Worm (Caenorhabditis elegans) whole organism, young adult: ENCODE results near the gene C46G7.5.

Source experiments
- B0019.2 ChIP-seq: fragments of 200-800 bp; sonication (Bioruptor generic); conservative IDR thresholded peaks from 2 replicates; pipeline ENCODE4 v1.3.6; 2022; ENCODE audit warnings: missing genetic modification reagents, missing genetic modification characterization, missing compliant biosample characterization
- B0261.1 ChIP-seq: sonication (generic microtip); optimal IDR thresholded peaks from 2 replicates; lab custom pipeline; 2016; ENCODE audit warnings: mild to moderate bottlenecking, missing genetic modification characterization, moderate library complexity, missing compliant biosample characterization
- C17E4.6 ChIP-seq: fragments of 200-800 bp; sonication (Bioruptor generic); IDR thresholded peaks from 2 replicates; pipeline ENCODE4 v1.3.6; 2022; ENCODE audit warnings: missing genetic modification reagents, missing genetic modification characterization, missing compliant biosample characterization
- F23B12.7 ChIP-seq: sonication (generic microtip); optimal IDR thresholded peaks from 2 replicates; lab custom pipeline; 2017; ENCODE audit warnings: missing genetic modification characterization, mild to moderate bottlenecking, missing compliant biosample characterization, antibody characterized with exemption, moderate library complexity; ENCODE audit not compliant: insufficient read depth
- F49E8.2 ChIP-seq: sonication (generic microtip); optimal IDR thresholded peaks from 3 replicates; lab custom pipeline; 2017; ENCODE audit warnings: missing genetic modification characterization, mild to moderate bottlenecking, missing compliant biosample characterization, antibody characterized with exemption, moderate library complexity; ENCODE audit not compliant: insufficient read depth
- K11D2.4 ChIP-seq: fragments of 200-800 bp; sonication (Bioruptor generic); IDR thresholded peaks from 2 replicates; pipeline ENCODE4 v1.3.6; 2022; ENCODE audit warnings: missing genetic modification reagents, missing genetic modification characterization, missing compliant biosample characterization
- K12H6.12 ChIP-seq: fragments of 200-800 bp; sonication (Bioruptor generic); optimal IDR thresholded peaks from 2 replicates; lab custom pipeline; 2018; ENCODE audit warnings: mild to moderate bottlenecking, missing genetic modification characterization, missing compliant biosample characterization
- T07F8.4 ChIP-seq: sonication (generic microtip); optimal IDR thresholded peaks from 2 replicates; lab custom pipeline; 2016; ENCODE audit warnings: mild to moderate bottlenecking, missing genetic modification characterization, moderate library complexity, missing compliant biosample characterization
- Y53G8AR.9 ChIP-seq: fragments of 200-800 bp; sonication (Bioruptor generic); conservative IDR thresholded peaks from 2 replicates; pipeline ENCODE4 v1.3.6; 2022; ENCODE audit warnings: missing genetic modification reagents, missing genetic modification characterization, missing compliant biosample characterization
- Y56A3A.18 ChIP-seq: fragments of 200-800 bp; sonication (Bioruptor generic); IDR thresholded peaks from 2 replicates; pipeline ENCODE4 v1.3.6; 2022; ENCODE audit warnings: missing genetic modification reagents, missing genetic modification characterization, missing compliant biosample characterization
- ZK185.1 ChIP-seq: sonication (generic microtip); optimal IDR thresholded peaks from 2 replicates; lab custom pipeline; 2016; ENCODE audit warnings: mild to moderate bottlenecking, missing genetic modification characterization, missing compliant biosample characterization; ENCODE audit not compliant: poor library complexity, severe bottlenecking
- ama-1 ChIP-seq, 3 experiments: fragments of 150-350 bp in 1 of 3; sonication (generic microtip) in 2 of 3; optimal IDR thresholded peaks; 2 replicates each; lab custom pipeline; 2014 to 2018; ENCODE audit warnings: missing biosample characterization in 2 of 3, missing genetic modification characterization in 2 of 3, missing genetic modification reagents in 2 of 3
- aptf-2 ChIP-seq: fragments of 200-800 bp; sonication (Bioruptor generic); conservative IDR thresholded peaks from 2 replicates; pipeline ENCODE4 v1.3.6; 2022; ENCODE audit warnings: missing genetic modification reagents, missing genetic modification characterization, missing compliant biosample characterization
- attf-5 ChIP-seq: fragments of 200-800 bp; sonication (Bioruptor generic); optimal IDR thresholded peaks from 2 replicates; lab custom pipeline; 2018; ENCODE audit warnings: mild to moderate bottlenecking, missing genetic modification characterization, missing compliant biosample characterization
- ccch-3 ChIP-seq: fragments of 200-800 bp; sonication (Bioruptor generic); optimal IDR thresholded peaks from 2 replicates; lab custom pipeline; 2018; ENCODE audit warnings: mild to moderate bottlenecking, missing genetic modification characterization, missing compliant biosample characterization
- cebp-1 ChIP-seq, 2 experiments: fragments of 200-800 bp in 1 of 2; sonication (Bioruptor generic) in 1 of 2; sonication (generic microtip) in 1 of 2; IDR thresholded peaks in 1 of 2; optimal IDR thresholded peaks in 1 of 2; 2 replicates each; pipeline versions ENCODE4 v1.3.6 to Lab custom; 2017 to 2022; ENCODE audit warnings: missing compliant biosample characterization in 2 of 2, missing genetic modification characterization in 2 of 2, mild to moderate bottlenecking in 1 of 2, missing genetic modification reagents in 1 of 2, moderate library complexity in 1 of 2
- ceh-27 ChIP-seq: fragments of 200-800 bp; sonication (Bioruptor generic); optimal IDR thresholded peaks from 2 replicates; lab custom pipeline; 2018; ENCODE audit warnings: mild to moderate bottlenecking, missing genetic modification characterization, moderate library complexity, missing compliant biosample characterization
- chd-7 ChIP-seq: sonication (generic microtip); optimal IDR thresholded peaks from 2 replicates; lab custom pipeline; 2016; ENCODE audit warnings: mild to moderate bottlenecking, missing genetic modification characterization, moderate library complexity, missing compliant biosample characterization
- die-1 ChIP-seq: sonication (generic microtip); optimal IDR thresholded peaks from 2 replicates; lab custom pipeline; 2016; ENCODE audit warnings: missing genotype, mild to moderate bottlenecking, missing genetic modification characterization, missing compliant biosample characterization
- dpff-1 ChIP-seq: sonication (generic microtip); optimal IDR thresholded peaks from 2 replicates; lab custom pipeline; 2017; ENCODE audit warnings: mild to moderate bottlenecking, missing genetic modification characterization, missing compliant biosample characterization
- egl-44 ChIP-seq: fragments of 200-800 bp; sonication (Bioruptor generic); IDR thresholded peaks from 2 replicates; pipeline ENCODE4 v1.3.6; 2022; ENCODE audit warnings: missing genetic modification reagents, missing genetic modification characterization, missing compliant biosample characterization
- ekl-4 ChIP-seq: fragments of 200-800 bp; sonication (Bioruptor generic); IDR thresholded peaks from 2 replicates; pipeline ENCODE4 v1.3.6; 2022; ENCODE audit warnings: missing genetic modification reagents, missing genetic modification characterization, missing compliant biosample characterization
- him-1 ChIP-seq: sonication (generic microtip); optimal IDR thresholded peaks from 2 replicates; lab custom pipeline; 2016; ENCODE audit warnings: missing genotype, missing genetic modification reagents, missing genetic modification characterization, missing compliant biosample characterization
- hmg-1.2 ChIP-seq: fragments of 200-800 bp; sonication (Bioruptor generic); IDR thresholded peaks from 2 replicates; pipeline ENCODE4 v1.3.6; 2022; ENCODE audit warnings: missing genetic modification reagents, missing genetic modification characterization, missing compliant biosample characterization
- hmg-20 ChIP-seq: fragments of 200-800 bp; sonication (Bioruptor generic); IDR thresholded peaks from 2 replicates; pipeline ENCODE4 v1.3.6; 2022; ENCODE audit warnings: missing genetic modification reagents, missing genetic modification characterization, missing compliant biosample characterization
- hsf-1 ChIP-seq: fragments of 200-800 bp; sonication (Bioruptor generic); IDR thresholded peaks from 2 replicates; pipeline ENCODE4 v1.3.6; 2022; ENCODE audit warnings: missing genetic modification reagents, missing genetic modification characterization, missing compliant biosample characterization
- lin-26 ChIP-seq: fragments of 200-800 bp; sonication (Bioruptor generic); IDR thresholded peaks from 2 replicates; pipeline ENCODE4 v1.3.6; 2022; ENCODE audit warnings: missing genetic modification reagents, missing genetic modification characterization, missing compliant biosample characterization
- madf-10 ChIP-seq: sonication (generic microtip); optimal IDR thresholded peaks from 2 replicates; lab custom pipeline; 2016; ENCODE audit warnings: mild to moderate bottlenecking, missing genetic modification characterization, missing compliant biosample characterization
- mel-28 ChIP-seq: sonication (generic microtip); optimal IDR thresholded peaks from 2 replicates; lab custom pipeline; 2016; ENCODE audit warnings: borderline replicate concordance, mild to moderate bottlenecking, missing genetic modification characterization, missing compliant biosample characterization
- nfya-1 ChIP-seq: sonication (generic microtip); optimal IDR thresholded peaks from 2 replicates; lab custom pipeline; 2017; ENCODE audit warnings: antibody characterized with exemption, missing compliant biosample characterization, missing genetic modification characterization, borderline replicate concordance; ENCODE audit not compliant: insufficient read depth
- nfya-2 ChIP-seq: fragments of 200-800 bp; sonication (Bioruptor generic); IDR thresholded peaks from 2 replicates; pipeline ENCODE4 v1.3.6; 2022; ENCODE audit warnings: missing genetic modification reagents, missing genetic modification characterization, missing compliant biosample characterization
- sdz-38 ChIP-seq: sonication (generic microtip); optimal IDR thresholded peaks from 2 replicates; lab custom pipeline; 2016; ENCODE audit warnings: missing genotype, missing genetic modification characterization, missing compliant biosample characterization
- snpc-3.4 ChIP-seq: sonication (generic microtip); optimal IDR thresholded peaks from 2 replicates; lab custom pipeline; 2017; ENCODE audit warnings: missing genetic modification characterization, mild to moderate bottlenecking, missing compliant biosample characterization, antibody characterized with exemption, moderate library complexity, missing genotype, missing genetic modification reagents
- sptf-2 ChIP-seq: fragments of 200-800 bp; sonication (Bioruptor generic); optimal IDR thresholded peaks from 2 replicates; lab custom pipeline; 2018; ENCODE audit warnings: mild to moderate bottlenecking, missing genetic modification characterization, missing compliant biosample characterization
- tbx-9 ChIP-seq: sonication (generic microtip); optimal IDR thresholded peaks from 2 replicates; lab custom pipeline; 2016; ENCODE audit warnings: borderline replicate concordance, missing genetic modification characterization, inconsistent platforms, missing compliant biosample characterization
- unc-130 ChIP-seq: sonication (generic microtip); optimal IDR thresholded peaks from 2 replicates; lab custom pipeline; 2016; ENCODE audit warnings: missing genetic modification reagents, missing genetic modification characterization, missing compliant biosample characterization
- zfh-2 ChIP-seq: fragments of 200-800 bp; sonication (Bioruptor generic); conservative IDR thresholded peaks from 2 replicates; pipeline ENCODE4 v1.3.6; 2022; ENCODE audit warnings: missing genetic modification reagents, missing genetic modification characterization, missing compliant biosample characterization
- zim-3 ChIP-seq: sonication (generic microtip); optimal IDR thresholded peaks from 2 replicates; lab custom pipeline; 2017; ENCODE audit warnings: mild to moderate bottlenecking, missing genetic modification characterization, moderate library complexity, missing compliant biosample characterization
- ztf-22 ChIP-seq: fragments of 200-800 bp; sonication (Bioruptor generic); optimal IDR thresholded peaks from 2 replicates; lab custom pipeline; 2018; ENCODE audit warnings: mild to moderate bottlenecking, missing genetic modification characterization, moderate library complexity, missing compliant biosample characterization
- ztf-25 ChIP-seq: fragments of 200-800 bp; sonication (Bioruptor generic); IDR thresholded peaks from 2 replicates; pipeline ENCODE4 v1.3.6; 2022; ENCODE audit warnings: missing genetic modification reagents, missing genetic modification characterization, missing compliant biosample characterization
- ztf-28 ChIP-seq: fragments of 200-800 bp; sonication (Bioruptor generic); IDR thresholded peaks from 2 replicates; pipeline ENCODE4 v1.3.6; 2022; ENCODE audit warnings: missing genetic modification reagents, missing genetic modification characterization, missing compliant biosample characterization

Gene C46G7.5

ce11 chrIV:5973947-5974495 lies 37.4 kb downstream of the C46G7.5 start:
- TF ChIP-seq T07F8.4 (tag; lab: Kevin White, UChicago) (no peak), F49E8.2 (tag; lab: Kevin White, UChicago) (no peak), sptf-2 (GFP tag; lab: Kevin White, UChicago) (no peak), aptf-2 (GFP tag; lab: Robert Waterston, UW) (no peak), zfh-2 (GFP tag; lab: Robert Waterston, UW) (peak; percentile 80), unc-130 (no peak), K12H6.12 (tag; lab: Kevin White, UChicago) (peak; percentile 5), cebp-1 (GFP tag; IDR thresholded peaks at IDR 0.05; lab: Robert Waterston, UW) (no peak), cebp-1 (tag; optimal IDR thresholded peaks at IDR 0.05; lab: Kevin White, UChicago) (peak; percentile 42), ceh-27 (GFP tag; lab: Kevin White, UChicago) (peak; percentile 57), tbx-9 (tag; lab: Kevin White, UChicago) (no peak), hmg-1.2 (GFP tag; lab: Robert Waterston, UW) (peak; percentile 62), him-1 (tag; lab: Kevin White, UChicago) (no peak), mel-28 (no peak), K11D2.4 (GFP tag; lab: Robert Waterston, UW) (no peak), ZK185.1 (tag; lab: Kevin White, UChicago) (no peak), ekl-4 (GFP tag; lab: Robert Waterston, UW) (0 out of 2 replicates have a peak, but pooled peaks have one; percentile 42), dpff-1 (no peak)

DNA sequence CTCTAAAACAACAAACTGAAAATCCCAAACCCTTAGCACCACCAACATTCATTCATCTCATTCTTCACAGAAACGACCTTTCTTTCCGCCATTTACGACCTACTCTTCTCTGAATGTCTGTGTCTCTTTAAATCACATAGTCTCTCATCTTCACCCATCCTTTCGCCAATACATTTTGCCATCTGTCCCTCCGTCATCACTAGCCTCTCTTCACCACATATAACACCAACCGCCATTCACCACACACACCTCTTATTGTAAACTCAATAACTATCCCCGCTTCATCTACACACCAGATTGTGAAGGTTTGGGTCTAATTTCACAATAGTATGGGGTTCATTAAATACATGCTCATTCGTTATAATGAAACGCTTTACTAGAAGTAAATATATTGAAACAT lies 40.9 kb downstream of the C46G7.5 start:
- TF ChIP-seq hmg-1.2 (GFP tag; lab: Robert Waterston, UW) (0 out of 2 replicates have a peak, but pooled peaks have one; percentile 6), hsf-1 (GFP tag; lab: Robert Waterston, UW) (no peak), zim-3 (tag; lab: Kevin White, UChicago) (no peak), ekl-4 (GFP tag; lab: Robert Waterston, UW) (no peak)

ce11 chrIV:5967035-5967499 lies 44.4 kb downstream of the C46G7.5 start:
- TF ChIP-seq nfya-1 (tag; lab: Kevin White, UChicago) (no peak), hmg-20 (GFP tag; lab: Robert Waterston, UW) (peak; percentile 80), ztf-22 (GFP tag; lab: Kevin White, UChicago) (peak; percentile 85), B0261.1 (peak; percentile 95), ceh-27 (GFP tag; lab: Kevin White, UChicago) (peak; percentile 49), F23B12.7 (tag; lab: Kevin White, UChicago) (peak; percentile 87), Y56A3A.18 (peak; percentile 90; the same call in 1 of the 2 replicates), attf-5 (peak; percentile 78), Y53G8AR.9 (GFP tag; lab: Robert Waterston, UW) (0 out of 2 replicates have a peak, but pooled peaks have one; percentile 73), egl-44 (peak; percentile 77; the same call in 1 of the 2 replicates), ztf-25 (GFP tag; lab: Robert Waterston, UW) (peak; percentile 78; the same call in 1 of the 2 replicates), chd-7 (peak; percentile 87), nfya-2 (GFP tag; lab: Robert Waterston, UW) (no peak), sdz-38 (no peak), ama-1 (optimal IDR thresholded peaks at IDR 0.05; lab: Kevin White, UChicago) (no peak), ama-1 (GFP tag; optimal IDR thresholded peaks at IDR 0.05; lab: Kevin White, UChicago) (peak; percentile 52 to 91), die-1 (tag; lab: Kevin White, UChicago) (peak; percentile 94), lin-26 (GFP tag; lab: Robert Waterston, UW) (peak; percentile 98; the same call in 1 of the 2 replicates), snpc-3.4 (peak; percentile 85), ccch-3 (GFP tag; lab: Kevin White, UChicago) (no peak), ztf-28 (0 out of 2 replicates have a peak, but pooled peaks have one; percentile 55), B0019.2 (0 out of 2 replicates have a peak, but pooled peaks have one; percentile 14), C17E4.6 (no peak), hmg-1.2 (GFP tag; lab: Robert Waterston, UW) (peak; percentile 79), madf-10 (peak; percentile 81), dpff-1 (no peak)
